Fruit fly (Drosophila melanogaster): ENCODE results near the gene CG9636.

Gene CG9636

DNA sequence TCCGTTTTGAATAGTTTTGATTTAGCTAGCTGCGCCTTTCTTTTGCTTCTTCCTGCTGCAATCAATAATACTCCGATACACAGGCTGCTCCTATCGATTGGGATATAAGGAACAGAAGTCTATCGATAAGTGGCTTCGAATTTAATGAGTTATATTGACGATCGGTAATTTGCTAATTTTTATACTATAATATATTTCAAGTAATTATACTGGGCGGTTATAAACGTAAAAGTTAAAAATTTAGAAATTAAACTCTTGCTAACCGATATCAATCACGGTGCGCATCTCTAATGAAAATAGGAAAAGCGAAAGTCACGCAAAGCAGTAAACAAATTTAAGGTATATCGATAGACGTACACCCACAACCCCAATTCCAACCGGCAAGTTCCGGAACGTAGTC, at the start of gene CG9636, which contains the start of the genes CG18749 and CG33722 (continued):
- no peak for TF ChIP-seq repo (GFP tag; optimal IDR thresholded peaks at IDR 0.05)
- peak; percentile 97 for TF ChIP-seq hbn (GFP tag; IDR thresholded peaks at IDR 0.05; ENCODE audit: partially characterized antibody)
- TF ChIP-seq CG6175 (GFP tag; IDR thresholded peaks at IDR 0.05): no peak
- no peak for TF ChIP-seq Myb (GFP tag; optimal IDR thresholded peaks at IDR 0.05)
- peak; percentile 94 for TF ChIP-seq knrl (GFP tag; IDR thresholded peaks at IDR 0.05; ENCODE audit: partially characterized antibody)
- no peak for TF ChIP-seq CG34376 (GFP tag; optimal IDR thresholded peaks at IDR 0.05)
- TF ChIP-seq ab (GFP tag; optimal IDR thresholded peaks at IDR 0.05): no peak
- TF ChIP-seq B-H2 (GFP tag; optimal IDR thresholded peaks at IDR 0.05): peak; percentile 71
- TF ChIP-seq jumu (GFP tag; optimal IDR thresholded peaks at IDR 0.05): no peak
- peak; percentile 91; the same call in 3 of the 4 replicates for TF ChIP-seq chinmo (GFP tag; IDR thresholded peaks at IDR 0.05; ENCODE audit: partially characterized antibody)
- TF ChIP-seq vnd (GFP tag; IDR thresholded peaks at IDR 0.05; ENCODE audit: partially characterized antibody): peak; percentile 95
- TF ChIP-seq Deaf1 (tag; optimal IDR thresholded peaks at IDR 0.05): peak; percentile 37
- peak; percentile 73 for TF ChIP-seq CG4617 (GFP tag; optimal IDR thresholded peaks at IDR 0.05; ENCODE audit: borderline replicate concordance)
- no peak for TF ChIP-seq aop (GFP tag; IDR thresholded peaks at IDR 0.05)
- peak; percentile 80 for TF ChIP-seq CoRest (tag; optimal IDR thresholded peaks at IDR 0.05)
- no peak for TF ChIP-seq CG16779 (GFP tag; IDR thresholded peaks at IDR 0.05)
- peak; percentile 70 for TF ChIP-seq CG10654 (GFP tag; optimal IDR thresholded peaks at IDR 0.05)
- TF ChIP-seq CG10979 (tag; optimal IDR thresholded peaks at IDR 0.05): peak; percentile 66
- peak; percentile 53 for TF ChIP-seq Ssrp (tag; optimal IDR thresholded peaks at IDR 0.05)
- TF ChIP-seq Dad (GFP tag; optimal IDR thresholded peaks at IDR 0.05): peak; percentile 53
- TF ChIP-seq CG31441 (GFP tag; IDR thresholded peaks at IDR 0.05): peak; percentile 74
- peak; percentile 95 for TF ChIP-seq CG2129 (GFP tag; IDR thresholded peaks at IDR 0.05; ENCODE audit: partially characterized antibody)
- TF ChIP-seq CG3281 (GFP tag; optimal IDR thresholded peaks at IDR 0.05): peak; percentile 60
- no peak for TF ChIP-seq HLHmδ (GFP tag; optimal IDR thresholded peaks at IDR 0.05)
- peak; percentile 27 for TF ChIP-seq slou (GFP tag; optimal IDR thresholded peaks at IDR 0.05)
- TF ChIP-seq HLH3B (GFP tag; IDR thresholded peaks at IDR 0.05): peak; percentile 60; the same call in 1 of the 2 replicates
- peak; percentile 87 for TF ChIP-seq lbe (GFP tag; optimal IDR thresholded peaks at IDR 0.05)
- TF ChIP-seq lola (GFP tag; optimal IDR thresholded peaks at IDR 0.05): peak in 1 of 3 experiments; percentile 71
- TF ChIP-seq prd (optimal IDR thresholded peaks at IDR 0.05): no peak
- peak; percentile 74 for TF ChIP-seq prd (GFP tag; IDR thresholded peaks at IDR 0.05)
- no peak for TF ChIP-seq CG31388 (GFP tag; optimal IDR thresholded peaks at IDR 0.05)
- TF ChIP-seq gcm (GFP tag; optimal IDR thresholded peaks at IDR 0.05): peak; percentile 76
- TF ChIP-seq pnt (GFP tag; optimal IDR thresholded peaks at IDR 0.05): peak; percentile 18
- no peak for TF ChIP-seq NC2α (GFP tag; optimal IDR thresholded peaks at IDR 0.05)
- 0 out of 2 replicates have a peak, but pooled peaks have one; percentile 46 for TF ChIP-seq stc (GFP tag; IDR thresholded peaks at IDR 0.05)
- TF ChIP-seq caup (GFP tag; optimal IDR thresholded peaks at IDR 0.05; ENCODE audit: severe bottlenecking): peak; percentile 50
- TF ChIP-seq Sin3A (optimal IDR thresholded peaks at IDR 0.05): peak; percentile 32
- TF ChIP-seq disco-r (GFP tag; optimal IDR thresholded peaks at IDR 0.05): no peak
- no peak for TF ChIP-seq crol (GFP tag; IDR thresholded peaks at IDR 0.05)
- TF ChIP-seq gce (GFP tag; IDR thresholded peaks at IDR 0.05): 0 out of 3 replicates have a peak, but pooled peaks have one; percentile 36
- TF ChIP-seq CG1602 (GFP tag; optimal IDR thresholded peaks at IDR 0.05): peak; percentile 65
- TF ChIP-seq CG15073 (GFP tag; optimal IDR thresholded peaks at IDR 0.05): no peak
- peak; percentile 97 for TF ChIP-seq unc-4 (GFP tag; IDR thresholded peaks at IDR 0.05; ENCODE audit: partially characterized antibody)
- TF ChIP-seq pros (GFP tag; optimal IDR thresholded peaks at IDR 0.05): peak; percentile 16
- peak; percentile 61 for TF ChIP-seq pzg (GFP tag; optimal IDR thresholded peaks at IDR 0.05)
- TF ChIP-seq crc (GFP tag; optimal IDR thresholded peaks at IDR 0.05): no peak
- peak; percentile 68 for TF ChIP-seq tgo (GFP tag; IDR thresholded peaks at IDR 0.05)
- TF ChIP-seq CG13123 (GFP tag; optimal IDR thresholded peaks at IDR 0.05): peak; percentile 48
- peak; percentile 16 for TF ChIP-seq HLH54F (GFP tag; optimal IDR thresholded peaks at IDR 0.05)
- no peak for TF ChIP-seq CG31224 (GFP tag; IDR thresholded peaks at IDR 0.05)
- TF ChIP-seq CG6813 (GFP tag; optimal IDR thresholded peaks at IDR 0.05): no peak

Data from whole organism, embryonic.